Worm (Caenorhabditis elegans) whole organism, L4 larva: ENCODE results near the gene Y116A8C.30.

ENCODE experiments used
- F37D6.2 ChIP-seq: sonication (generic microtip); optimal IDR thresholded peaks from 2 replicates; lab custom pipeline; 2016; ENCODE audit warnings: mild to moderate bottlenecking, missing genetic modification characterization, missing compliant biosample characterization
- F49E8.2 ChIP-seq: sonication (generic microtip); optimal IDR thresholded peaks from 2 replicates; lab custom pipeline; 2016; ENCODE audit warnings: missing compliant biosample characterization, mild to moderate bottlenecking, missing genetic modification characterization, borderline replicate concordance
- R02D3.7 ChIP-seq: fragments of 150-350 bp; sonication (generic microtip); optimal IDR thresholded peaks from 3 replicates; lab custom pipeline; 2014; ENCODE audit warnings: missing biosample characterization, missing genetic modification characterization
- Y75B8A.6 ChIP-seq: fragments of 200-800 bp; sonication (Bioruptor generic); IDR thresholded peaks from 2 replicates; pipeline ENCODE4 v1.3.6; 2022; ENCODE audit warnings: missing genetic modification reagents, missing genetic modification characterization, missing compliant biosample characterization
- ctbp-1 ChIP-seq: fragments of 200-800 bp; sonication (Bioruptor generic); IDR thresholded peaks from 2 replicates; pipeline ENCODE4 v1.3.6; 2022; ENCODE audit warnings: missing genetic modification reagents, missing genetic modification characterization, missing compliant biosample characterization
- daf-12 ChIP-seq: fragments of 150-350 bp; optimal IDR thresholded peaks from 2 replicates; lab custom pipeline; 2014; ENCODE audit warnings: missing biosample characterization, missing genetic modification reagents, missing genetic modification characterization
- egl-27 ChIP-seq: sonication (generic microtip); optimal IDR thresholded peaks from 3 replicates; lab custom pipeline; 2017; ENCODE audit warnings: missing biosample characterization, missing genetic modification reagents, missing genetic modification characterization
- lin-29 ChIP-seq: fragments of 200-800 bp; sonication (Bioruptor generic); IDR thresholded peaks from 2 replicates; pipeline ENCODE4 v1.3.6; 2022; ENCODE audit warnings: missing genetic modification reagents, missing genetic modification characterization, missing compliant biosample characterization
- madf-9 ChIP-seq: fragments of 200-800 bp; sonication (Bioruptor generic); conservative IDR thresholded peaks from 2 replicates; pipeline ENCODE4 v1.3.6; 2022; ENCODE audit warnings: missing genetic modification reagents, missing genetic modification characterization, missing compliant biosample characterization
- nhr-25 ChIP-seq: sonication (generic microtip); optimal IDR thresholded peaks from 2 replicates; lab custom pipeline; 2017; ENCODE audit warnings: missing genetic modification characterization, mild to moderate bottlenecking, missing compliant biosample characterization, antibody characterized with exemption, moderate library complexity, borderline replicate concordance; ENCODE audit not compliant: insufficient read depth
- nhr-77 ChIP-seq: fragments of 150-350 bp; optimal IDR thresholded peaks from 2 replicates; lab custom pipeline; 2014; ENCODE audit warnings: missing biosample characterization, missing genetic modification characterization
- php-3 ChIP-seq: fragments of 200-800 bp; sonication (Bioruptor generic); IDR thresholded peaks from 2 replicates; pipeline ENCODE4 v1.3.6; 2022; ENCODE audit warnings: missing genetic modification reagents, missing genetic modification characterization, missing compliant biosample characterization
- skn-1 ChIP-seq: fragments of 150-350 bp; optimal IDR thresholded peaks from 2 replicates; lab custom pipeline; 2014; ENCODE audit warnings: missing biosample characterization, missing genetic modification characterization
- unc-130 ChIP-seq: sonication (generic microtip); optimal IDR thresholded peaks from 2 replicates; lab custom pipeline; 2016; ENCODE audit warnings: missing genetic modification reagents, missing genetic modification characterization, missing compliant biosample characterization

DNA sequence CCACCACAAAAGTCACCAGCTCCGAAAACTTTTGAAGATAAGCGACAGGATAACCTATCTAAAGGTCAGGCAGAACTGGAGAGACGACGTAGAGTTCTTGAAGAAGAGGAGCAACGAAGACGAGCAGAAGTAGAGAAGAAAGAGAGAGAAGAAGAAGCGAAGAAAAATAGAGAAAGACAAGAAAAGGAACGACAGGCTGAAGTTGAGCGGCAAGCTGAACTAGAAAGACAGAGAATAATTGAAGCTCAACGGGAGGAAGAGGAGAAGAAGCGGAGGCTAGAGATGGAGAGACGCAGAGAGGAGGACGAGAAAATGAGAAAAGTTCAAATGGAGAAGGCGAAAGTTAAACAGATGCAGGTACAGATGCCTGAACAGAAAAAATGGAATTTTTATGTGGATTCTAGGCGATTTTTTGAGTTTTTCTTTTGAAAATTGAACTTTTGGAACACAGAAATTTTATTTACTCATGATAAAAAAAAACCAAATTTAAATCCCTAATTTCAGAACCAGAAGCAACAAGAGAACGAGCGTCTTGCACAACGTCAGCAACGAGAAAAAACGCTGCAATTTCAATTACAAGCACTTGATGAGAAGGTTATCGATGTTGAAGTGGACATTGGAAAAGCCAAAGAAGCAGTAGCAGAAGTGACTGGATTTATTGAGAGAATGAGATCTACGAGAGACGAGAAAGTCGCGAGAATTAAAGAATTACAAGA, 17.7 kb upstream of the Y116A8C.30 start:
- no peak for TF ChIP-seq F37D6.2 (tag; lab: Kevin White, UChicago)
- no peak for TF ChIP-seq madf-9 (GFP tag; lab: Robert Waterston, UW)
- no peak for TF ChIP-seq skn-1 (tag; lab: Kevin White, UChicago)
- TF ChIP-seq ctbp-1 (GFP tag; lab: Robert Waterston, UW), result no peak
- TF ChIP-seq nhr-25 (tag; lab: Kevin White, UChicago), result no peak
- no peak for TF ChIP-seq nhr-77 (tag; lab: Kevin White, UChicago)
- no peak for TF ChIP-seq lin-29
- TF ChIP-seq R02D3.7 (tag; lab: Kevin White, UChicago), result no peak
- TF ChIP-seq F49E8.2 (tag; lab: Kevin White, UChicago), result no peak
- no peak for TF ChIP-seq egl-27
- TF ChIP-seq unc-130 (GFP tag; lab: Kevin White, UChicago), result no peak
- no peak for TF ChIP-seq daf-12 (tag; lab: Kevin White, UChicago)
- TF ChIP-seq Y75B8A.6 (GFP tag; lab: Robert Waterston, UW), result no peak
- no peak for TF ChIP-seq php-3
